Worm (Caenorhabditis elegans) whole organism, L4 larva: ENCODE data around the gene T05H10.4.

Experiments used
- D1046.2 ChIP-seq: fragments of 200-800 bp; sonication (Bioruptor generic); IDR thresholded peaks from 2 replicates; pipeline ENCODE4 v1.3.6; 2022; ENCODE audit warnings: missing genetic modification characterization, missing compliant biosample characterization
- Y105C5A.15 ChIP-seq: fragments of 200-800 bp; sonication (Bioruptor generic); IDR thresholded peaks from 2 replicates; pipeline ENCODE4 v1.3.6; 2022; ENCODE audit warnings: missing genetic modification characterization, missing compliant biosample characterization
- Y5F2A.4 ChIP-seq: fragments of 200-800 bp; sonication (Bioruptor generic); optimal IDR thresholded peaks from 2 replicates; lab custom pipeline; 2018; ENCODE audit warnings: mild to moderate bottlenecking, missing genetic modification characterization, missing compliant biosample characterization
- Y75B8A.6 ChIP-seq: fragments of 200-800 bp; sonication (Bioruptor generic); IDR thresholded peaks from 2 replicates; pipeline ENCODE4 v1.3.6; 2022; ENCODE audit warnings: missing genetic modification reagents, missing genetic modification characterization, missing compliant biosample characterization
- ZK546.5 ChIP-seq, 2 experiments: sonication (generic microtip); optimal IDR thresholded peaks; 2 replicates each; lab custom pipeline; 2017; ENCODE audit warnings: missing biosample characterization in 2 of 2, missing genetic modification characterization in 2 of 2
- aha-1 ChIP-seq: fragments of 150-350 bp; peaks from one replicate; lab custom pipeline; 2014; ENCODE audit warnings: missing biosample characterization, missing genetic modification characterization
- ama-1 ChIP-seq: fragments of 150-350 bp; optimal IDR thresholded peaks from 2 replicates; lab custom pipeline; 2014; ENCODE audit warnings: inconsistent platforms, mixed read lengths
- attf-4 ChIP-seq: sonication (generic microtip); optimal IDR thresholded peaks from 3 replicates; lab custom pipeline; 2017; ENCODE audit warnings: missing biosample characterization, missing genetic modification characterization
- ceh-20 ChIP-seq: fragments of 200-800 bp; sonication (Bioruptor generic); IDR thresholded peaks from 2 replicates; pipeline ENCODE4 v1.3.6; 2022; ENCODE audit warnings: missing genetic modification reagents, missing genetic modification characterization, missing compliant biosample characterization
- ceh-28 ChIP-seq: fragments of 150-350 bp; optimal IDR thresholded peaks from 2 replicates; lab custom pipeline; 2014; ENCODE audit warnings: missing biosample characterization, missing genetic modification reagents, missing genetic modification characterization
- daf-16 ChIP-seq, 3 experiments: sonication (generic microtip); optimal IDR thresholded peaks; 2 replicates each; lab custom pipeline; 2016 to 2017; ENCODE audit warnings: missing genetic modification characterization in 3 of 3, missing genetic modification reagents in 3 of 3, mild to moderate bottlenecking in 2 of 3, missing compliant biosample characterization in 2 of 3, missing biosample characterization in 1 of 3, moderate library complexity in 1 of 3
- daf-19 ChIP-seq: fragments of 200-800 bp; sonication (Bioruptor generic); conservative IDR thresholded peaks from 2 replicates; pipeline ENCODE4 v1.3.6; 2022; ENCODE audit warnings: missing genetic modification characterization, missing compliant biosample characterization
- dmd-6 ChIP-seq: fragments of 200-800 bp; sonication (Bioruptor generic); IDR thresholded peaks from 2 replicates; pipeline ENCODE4 v1.3.6; 2022; ENCODE audit warnings: missing genetic modification reagents, missing genetic modification characterization, missing compliant biosample characterization
- dmd-8 ChIP-seq: fragments of 200-800 bp; sonication (Bioruptor generic); IDR thresholded peaks from 2 replicates; pipeline ENCODE4 v1.3.6; 2022; ENCODE audit warnings: missing genetic modification characterization, missing compliant biosample characterization
- dmd-9 ChIP-seq: fragments of 200-800 bp; sonication (Bioruptor generic); IDR thresholded peaks from 2 replicates; pipeline ENCODE4 v1.3.6; 2022; ENCODE audit warnings: missing genetic modification reagents, missing genetic modification characterization, missing compliant biosample characterization
- dpl-1 ChIP-seq: fragments of 150-350 bp; optimal IDR thresholded peaks from 2 replicates; lab custom pipeline; 2014; ENCODE audit warnings: missing biosample characterization, missing genetic modification reagents, missing genetic modification characterization
- egl-43 ChIP-seq: fragments of 200-800 bp; sonication (Bioruptor generic); IDR thresholded peaks from 2 replicates; pipeline ENCODE4 v1.3.6; 2022; ENCODE audit warnings: missing genetic modification reagents, missing genetic modification characterization, missing compliant biosample characterization
- hif-1 ChIP-seq, 2 experiments: sonication (generic microtip); optimal IDR thresholded peaks; 2 replicates each; lab custom pipeline; 2016 to 2017; ENCODE audit warnings: missing compliant biosample characterization in 2 of 2, missing genetic modification characterization in 2 of 2, missing genetic modification reagents in 2 of 2, missing genotype in 2 of 2, mild to moderate bottlenecking in 1 of 2
- hlh-30 ChIP-seq: sonication (generic microtip); optimal IDR thresholded peaks from 2 replicates; lab custom pipeline; 2017; ENCODE audit warnings: antibody characterized with exemption, mild to moderate bottlenecking, missing genetic modification characterization, missing compliant biosample characterization; ENCODE audit not compliant: insufficient read depth
- lin-15B ChIP-seq: fragments of 150-350 bp; sonication (generic microtip); optimal IDR thresholded peaks from 3 replicates; lab custom pipeline; 2014; ENCODE audit warnings: missing biosample characterization, missing genetic modification characterization
- lsy-2 ChIP-seq, 2 experiments: fragments of 150-350 bp in 1 of 2; sonication (generic microtip) in 1 of 2; optimal IDR thresholded peaks; 2 replicates each; lab custom pipeline; 2014 to 2017; ENCODE audit warnings: missing biosample characterization in 2 of 2, missing genetic modification characterization in 2 of 2
- mep-1 ChIP-seq: fragments of 150-350 bp; sonication (generic microtip); optimal IDR thresholded peaks from 3 replicates; lab custom pipeline; 2014; ENCODE audit warnings: missing biosample characterization, missing genetic modification characterization
- mxl-2 ChIP-seq: fragments of 200-800 bp; sonication (Bioruptor generic); conservative IDR thresholded peaks from 2 replicates; pipeline ENCODE4 v1.3.6; 2022; ENCODE audit warnings: missing genetic modification reagents, missing genetic modification characterization, missing compliant biosample characterization
- nhr-11 ChIP-seq: fragments of 150-350 bp; optimal IDR thresholded peaks from 2 replicates; lab custom pipeline; 2014; ENCODE audit warnings: missing biosample characterization, missing genetic modification characterization
- nhr-25 ChIP-seq: sonication (generic microtip); optimal IDR thresholded peaks from 2 replicates; lab custom pipeline; 2017; ENCODE audit warnings: missing genetic modification characterization, mild to moderate bottlenecking, missing compliant biosample characterization, antibody characterized with exemption, moderate library complexity, borderline replicate concordance; ENCODE audit not compliant: insufficient read depth
- nhr-28 ChIP-seq: fragments of 150-350 bp; optimal IDR thresholded peaks from 2 replicates; lab custom pipeline; 2014; ENCODE audit warnings: missing biosample characterization, missing genetic modification characterization
- nhr-42 ChIP-seq: fragments of 200-800 bp; sonication (Bioruptor generic); IDR thresholded peaks from 2 replicates; pipeline ENCODE4 v1.3.6; 2022; ENCODE audit warnings: missing genetic modification characterization, missing compliant biosample characterization
- nhr-48 ChIP-seq: sonication (generic microtip); optimal IDR thresholded peaks from 2 replicates; lab custom pipeline; 2016; ENCODE audit warnings: mild to moderate bottlenecking, missing genetic modification characterization, missing compliant biosample characterization
- nhr-76 ChIP-seq: fragments of 150-350 bp; optimal IDR thresholded peaks from 2 replicates; lab custom pipeline; 2014; ENCODE audit warnings: missing biosample characterization, missing genetic modification characterization
- nhr-77 ChIP-seq: fragments of 150-350 bp; optimal IDR thresholded peaks from 2 replicates; lab custom pipeline; 2014; ENCODE audit warnings: missing biosample characterization, missing genetic modification characterization
- pqm-1 ChIP-seq: sonication (generic microtip); optimal IDR thresholded peaks from 2 replicates; lab custom pipeline; 2017; ENCODE audit warnings: missing biosample characterization, missing genetic modification characterization
- rbr-2 ChIP-seq: sonication (generic microtip); optimal IDR thresholded peaks from 2 replicates; lab custom pipeline; 2016; ENCODE audit warnings: missing genotype, missing genetic modification characterization, missing compliant biosample characterization
- sdz-12 ChIP-seq: fragments of 200-800 bp; sonication (Bioruptor generic); optimal IDR thresholded peaks from 2 replicates; lab custom pipeline; 2018; ENCODE audit warnings: mild to moderate bottlenecking, missing genetic modification characterization, missing compliant biosample characterization
- snpc-4 ChIP-seq: fragments of 150-350 bp; optimal IDR thresholded peaks from 2 replicates; lab custom pipeline; 2014; ENCODE audit warnings: missing biosample characterization, missing genetic modification characterization
- unc-130 ChIP-seq: sonication (generic microtip); optimal IDR thresholded peaks from 2 replicates; lab custom pipeline; 2016; ENCODE audit warnings: missing genetic modification reagents, missing genetic modification characterization, missing compliant biosample characterization
- zfp-2 ChIP-seq: sonication (generic microtip); optimal IDR thresholded peaks from 2 replicates; lab custom pipeline; 2016; ENCODE audit warnings: mild to moderate bottlenecking, missing genetic modification characterization, missing compliant biosample characterization
- zfp-3 ChIP-seq: fragments of 200-800 bp; sonication (Bioruptor generic); conservative IDR thresholded peaks from 2 replicates; pipeline ENCODE4 v1.3.6; 2022; ENCODE audit warnings: missing genetic modification reagents, missing genetic modification characterization, missing compliant biosample characterization

The T05H10.4 gene

ce11 chrII:8052850-8053249 is at the start of gene T05H10.4:
T05H10.4 (plus strand) TSS chrII:8053150.
- TF ChIP-seq Y105C5A.15 (GFP tag; lab: Robert Waterston, UW) (no peak), dmd-9 (GFP tag; lab: Robert Waterston, UW) (no peak), lin-15B (tag; lab: Kevin White, UChicago) (no peak), nhr-25 (tag; lab: Kevin White, UChicago) (no peak), unc-130 (GFP tag; lab: Kevin White, UChicago) (no peak)

- TF ChIP-seq aha-1 (tag; lab: Kevin White, UChicago) (peak; percentile 23), nhr-77 (tag; lab: Kevin White, UChicago) (no peak)
These were observed 48.8 kb upstream of the T05H10.4 start, which contains the start of gene pgp-11 for ce11 chrII:8004157-8004556. pgp-11 (minus strand) TSS chrII:8004257.

ce11 chrII:8004752-8005151 is 48.2 kb upstream of the T05H10.4 start:
- peak; percentile 50 for TF ChIP-seq nhr-28 (tag; lab: Kevin White, UChicago)
- peak; percentile 32 for TF ChIP-seq pqm-1 (tag; lab: Kevin White, UChicago)
- TF ChIP-seq hlh-30 (tag; lab: Kevin White, UChicago), result peak; percentile 19
- peak; percentile 35; the same call in 1 of the 2 replicates for TF ChIP-seq dmd-6 (GFP tag; lab: Robert Waterston, UW)
- TF ChIP-seq dpl-1 (GFP tag; lab: Kevin White, UChicago), result no peak

ce11 chrII:8006962-8007361 is 46.0 kb upstream of the T05H10.4 start:
- no peak for TF ChIP-seq D1046.2 (GFP tag; lab: Robert Waterston, UW)
- peak; percentile 49; the same call in 1 of the 2 replicates for TF ChIP-seq dmd-6 (GFP tag; lab: Robert Waterston, UW)
- TF ChIP-seq aha-1 (tag; lab: Kevin White, UChicago), result peak; percentile 97
- TF ChIP-seq mep-1 (tag; lab: Kevin White, UChicago), result no peak
- no peak for TF ChIP-seq pqm-1 (tag; lab: Kevin White, UChicago)
- TF ChIP-seq, all 104 proteins: peak for 2

- TF ChIP-seq daf-16 (GFP tag; optimal IDR thresholded peaks at IDR 0.05; lab: Kevin White, UChicago) (no peak), daf-16 (tag; optimal IDR thresholded peaks at IDR 0.05; lab: Kevin White, UChicago) (peak; percentile 1), Y5F2A.4 (GFP tag; lab: Kevin White, UChicago) (no peak), attf-4 (no peak)
These were observed 44.6 kb upstream of the T05H10.4 start, which contains the start of gene glna-2 for ce11 chrII:8008334-8008733. glna-2 (plus strand) TSS chrII:8008634.

ce11 chrII:8012071-8013031 is 40.6 kb upstream of the T05H10.4 start, which contains the start of gene DH11.2:
DH11.2 (plus strand) TSS chrII:8012816.
- TF ChIP-seq nhr-76 (tag; lab: Kevin White, UChicago), result no peak
- no peak for TF ChIP-seq nhr-42
- no peak for TF ChIP-seq daf-16 (GFP tag; optimal IDR thresholded peaks at IDR 0.05; lab: Kevin White, UChicago)
- TF ChIP-seq daf-16 (tag; optimal IDR thresholded peaks at IDR 0.05; lab: Kevin White, UChicago), result peak; percentile 72
- peak; percentile 57 for TF ChIP-seq nhr-77 (tag; lab: Kevin White, UChicago)
- no peak for TF ChIP-seq Y5F2A.4 (GFP tag; lab: Kevin White, UChicago)
- TF ChIP-seq nhr-11 (tag; lab: Kevin White, UChicago), result no peak
- TF ChIP-seq daf-19 (GFP tag; lab: Robert Waterston, UW), result no peak
- peak; percentile 29 for TF ChIP-seq nhr-28 (tag; lab: Kevin White, UChicago)
- TF ChIP-seq ZK546.5 (tag; optimal IDR thresholded peaks at IDR 0.05; lab: Kevin White, UChicago), result no peak
- TF ChIP-seq egl-43 (GFP tag; lab: Robert Waterston, UW), result no peak
- TF ChIP-seq hif-1 (tag; optimal IDR thresholded peaks at IDR 0.05; lab: Kevin White, UChicago), result peak in 1 of 2 experiments; percentile 46
- no peak for TF ChIP-seq Y105C5A.15 (GFP tag; lab: Robert Waterston, UW)
- TF ChIP-seq ceh-20 (GFP tag; lab: Robert Waterston, UW), result no peak
- no peak for TF ChIP-seq rbr-2 (tag; lab: Kevin White, UChicago)
- no peak for TF ChIP-seq ceh-28 (tag; lab: Kevin White, UChicago)
- TF ChIP-seq Y75B8A.6, result no peak
- TF ChIP-seq mxl-2 (GFP tag; lab: Robert Waterston, UW), result no peak
- peak; percentile 65 for TF ChIP-seq hlh-30 (tag; lab: Kevin White, UChicago)
- no peak for TF ChIP-seq snpc-4 (tag; lab: Kevin White, UChicago)
- no peak for TF ChIP-seq zfp-3 (GFP tag; lab: Robert Waterston, UW)
- no peak for TF ChIP-seq dmd-8 (GFP tag; lab: Robert Waterston, UW)
- TF ChIP-seq nhr-48 (tag; lab: Kevin White, UChicago), result peak; percentile 50
- no peak for TF ChIP-seq lsy-2 (tag; optimal IDR thresholded peaks at IDR 0.05; lab: Kevin White, UChicago)
- no peak for TF ChIP-seq zfp-2
- TF ChIP-seq sdz-12 (GFP tag; lab: Kevin White, UChicago), result no peak
- no peak for TF ChIP-seq ama-1 (lab: Kevin White, UChicago)
